Worm (Caenorhabditis elegans): ENCODE results near the gene F33G12.6.

The F33G12.6 gene

DNA sequence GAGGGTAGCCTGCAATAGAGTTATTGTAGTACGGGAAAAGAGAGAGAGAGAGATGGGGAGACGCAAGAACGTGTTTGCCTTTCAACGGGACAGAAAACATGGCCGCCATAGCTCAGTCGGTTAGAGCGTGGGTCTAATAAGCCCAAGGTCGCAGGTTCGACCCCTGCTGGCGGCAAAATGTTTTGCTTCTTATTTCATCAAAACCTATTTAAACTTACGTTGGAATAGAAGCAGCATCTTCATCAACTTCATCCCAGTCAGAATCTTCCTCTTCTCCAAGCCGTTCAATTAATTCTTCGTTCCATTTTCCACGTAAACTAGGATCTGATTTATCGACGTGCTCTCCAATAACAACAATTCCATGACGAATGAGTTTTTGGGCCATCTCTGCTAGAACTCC, 17.0 kb upstream of the F33G12.6 start (continued):
- peak; percentile 31; the same call in 1 of the 2 replicates for TF ChIP-seq madf-8 (GFP tag; conservative IDR thresholded peaks at IDR 0.05)
- peak; percentile 87 for TF ChIP-seq nfyb-1 (GFP tag; IDR thresholded peaks at IDR 0.05)
- TF ChIP-seq nhr-120 (GFP tag; IDR thresholded peaks at IDR 0.05): 0 out of 2 replicates have a peak, but pooled peaks have one; percentile 48
- no peak; the same call in 1 of the 2 replicates for TF ChIP-seq lir-1 (GFP tag; conservative IDR thresholded peaks at IDR 0.05)
- 0 out of 2 replicates have a peak, but pooled peaks have one; percentile 67 for TF ChIP-seq ceh-40 (GFP tag; IDR thresholded peaks at IDR 0.05)
- peak; percentile 33 for TF ChIP-seq ceh-79 (tag; optimal IDR thresholded peaks at IDR 0.05)
- no peak for TF ChIP-seq hlh-26 (GFP tag; conservative IDR thresholded peaks at IDR 0.05)
- no peak for TF ChIP-seq somi-1 (GFP tag; optimal IDR thresholded peaks at IDR 0.05)
- TF ChIP-seq tbp1 (GFP tag; optimal IDR thresholded peaks at IDR 0.05): peak; percentile 98
- TF ChIP-seq dpl-1 (GFP tag; optimal IDR thresholded peaks at IDR 0.05): no peak
- TF ChIP-seq pbrm-1 (GFP tag; IDR thresholded peaks at IDR 0.05): peak; percentile 50; the same call in 1 of the 2 replicates
- peak; percentile 53 for TF ChIP-seq atf-7 (tag; optimal IDR thresholded peaks at IDR 0.05)
- TF ChIP-seq hmg-1.2 (GFP tag; IDR thresholded peaks at IDR 0.05): peak; percentile 66
- no peak; the same call in 1 of the 2 replicates for TF ChIP-seq Y53G8AR.9 (GFP tag; conservative IDR thresholded peaks at IDR 0.05)
- no peak for TF ChIP-seq fkh-3 (tag; optimal IDR thresholded peaks at IDR 0.05)
- TF ChIP-seq sea-2 (GFP tag; IDR thresholded peaks at IDR 0.05): no peak
- TF ChIP-seq ztf-22 (GFP tag; optimal IDR thresholded peaks at IDR 0.05): no peak
- TF ChIP-seq lsl-1 (GFP tag; optimal IDR thresholded peaks at IDR 0.05): peak; percentile 60
- peak; percentile 65 for TF ChIP-seq rcor-1 (GFP tag; IDR thresholded peaks at IDR 0.05)
- TF ChIP-seq madf-6 (GFP tag; IDR thresholded peaks at IDR 0.05): peak; percentile 77
- peak; percentile 53 for TF ChIP-seq lin-40 (tag; optimal IDR thresholded peaks at IDR 0.05)
- TF ChIP-seq madf-10 (tag; optimal IDR thresholded peaks at IDR 0.05): peak; percentile 36
- peak; percentile 86 for TF ChIP-seq hmg-20 (GFP tag; IDR thresholded peaks at IDR 0.05)
- TF ChIP-seq sdz-38 (tag; optimal IDR thresholded peaks at IDR 0.05): no peak
- TF ChIP-seq D2030.7 (GFP tag; IDR thresholded peaks at IDR 0.05): peak; percentile 47; the same call in 1 of the 2 replicates
- TF ChIP-seq repo-1 (tag; optimal IDR thresholded peaks at IDR 0.05): peak; percentile 44
- peak; percentile 53 for TF ChIP-seq zim-3 (tag; optimal IDR thresholded peaks at IDR 0.05)
- TF ChIP-seq mes-4 (tag; optimal IDR thresholded peaks at IDR 0.05): peak; percentile 72
- peak; percentile 46 for TF ChIP-seq unc-130 (GFP tag; optimal IDR thresholded peaks at IDR 0.05)
- TF ChIP-seq chd-7 (tag; optimal IDR thresholded peaks at IDR 0.05): peak; percentile 74
- TF ChIP-seq bed-2 (GFP tag; IDR thresholded peaks at IDR 0.05): no peak
- peak; percentile 81 for TF ChIP-seq die-1 (tag; optimal IDR thresholded peaks at IDR 0.05)
- TF ChIP-seq cebp-2 (GFP tag; IDR thresholded peaks at IDR 0.05): peak; percentile 89
- TF ChIP-seq F52B5.7 (tag; optimal IDR thresholded peaks at IDR 0.05): peak; percentile 70
- 0 out of 2 replicates have a peak, but pooled peaks have one; percentile 49 for TF ChIP-seq hsf-1 (GFP tag; IDR thresholded peaks at IDR 0.05)
- peak; percentile 48 for TF ChIP-seq akir-1 (GFP tag; optimal IDR thresholded peaks at IDR 0.05)

DNA sequence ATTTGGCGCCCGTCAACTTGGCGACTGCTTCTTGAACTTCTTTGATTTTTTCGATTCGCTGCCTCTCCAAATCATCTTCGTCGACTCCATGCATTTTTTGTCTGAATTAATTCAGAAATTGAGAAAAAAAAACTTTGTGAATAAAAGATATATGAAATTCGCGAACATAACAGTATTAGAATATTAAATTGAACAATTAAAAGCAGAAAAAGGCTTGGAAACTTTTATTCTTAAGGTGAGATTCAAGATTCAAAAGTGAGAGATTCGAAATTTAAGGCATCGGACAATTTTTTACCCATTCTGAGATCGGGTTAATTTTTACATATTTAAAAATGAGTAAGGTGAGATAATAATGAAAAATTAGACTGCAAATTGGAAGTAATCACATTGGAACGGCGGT, 15.8 kb upstream of the F33G12.6 start, which contains the start of gene F33G12.3:
F33G12.3 (minus strand) TSS at position 101 of the 400 bp plus-strand sequence.
- TF ChIP-seq nfyb-1 (GFP tag; IDR thresholded peaks at IDR 0.05) (no peak), hlh-26 (GFP tag; conservative IDR thresholded peaks at IDR 0.05) (no peak), rec-8 (tag; optimal IDR thresholded peaks at IDR 0.05) (no peak), K11D2.4 (GFP tag; IDR thresholded peaks at IDR 0.05) (no peak), ztf-25 (GFP tag; IDR thresholded peaks at IDR 0.05) (no peak), ceh-27 (GFP tag; optimal IDR thresholded peaks at IDR 0.05) (no peak), him-1 (tag; optimal IDR thresholded peaks at IDR 0.05) (no peak), sdz-38 (tag; optimal IDR thresholded peaks at IDR 0.05) (no peak), ceh-100 (GFP tag; IDR thresholded peaks at IDR 0.05) (no peak)

Data from whole organism, young adult.